Worm (Caenorhabditis elegans) whole organism, young adult: ENCODE measurements around the gene fbxc-25.

Source experiments
- B0035.1 ChIP-seq: sonication (generic microtip); optimal IDR thresholded peaks from 2 replicates; lab custom pipeline; 2016; ENCODE audit warnings: missing genetic modification characterization, mild to moderate bottlenecking, missing compliant biosample characterization, missing genotype, missing genetic modification reagents
- ZK185.1 ChIP-seq: sonication (generic microtip); optimal IDR thresholded peaks from 2 replicates; lab custom pipeline; 2016; ENCODE audit warnings: mild to moderate bottlenecking, missing genetic modification characterization, missing compliant biosample characterization; ENCODE audit not compliant: poor library complexity, severe bottlenecking
- bed-2 ChIP-seq: fragments of 200-800 bp; sonication (Bioruptor generic); IDR thresholded peaks from 2 replicates; pipeline ENCODE4 v1.3.6; 2022; ENCODE audit warnings: missing genetic modification reagents, missing genetic modification characterization, missing compliant biosample characterization
- efl-1 ChIP-seq: fragments of 150-350 bp; optimal IDR thresholded peaks from 2 replicates; lab custom pipeline; 2014; ENCODE audit warnings: missing biosample characterization, missing genetic modification reagents, missing genetic modification characterization
- lin-26 ChIP-seq: fragments of 200-800 bp; sonication (Bioruptor generic); IDR thresholded peaks from 2 replicates; pipeline ENCODE4 v1.3.6; 2022; ENCODE audit warnings: missing genetic modification reagents, missing genetic modification characterization, missing compliant biosample characterization
- mes-4 ChIP-seq: sonication (generic microtip); optimal IDR thresholded peaks from 2 replicates; lab custom pipeline; 2016; ENCODE audit warnings: missing genotype, missing genetic modification characterization, missing compliant biosample characterization
- pbrm-1 ChIP-seq: fragments of 200-800 bp; sonication (Bioruptor generic); IDR thresholded peaks from 2 replicates; pipeline ENCODE4 v1.3.6; 2022; ENCODE audit warnings: missing genetic modification reagents, missing genetic modification characterization, missing compliant biosample characterization
- sea-2 ChIP-seq: fragments of 200-800 bp; sonication (Bioruptor generic); IDR thresholded peaks from 2 replicates; pipeline ENCODE4 v1.3.6; 2022; ENCODE audit warnings: missing genetic modification characterization, missing compliant biosample characterization
- ztf-18 ChIP-seq: sonication (generic microtip); optimal IDR thresholded peaks from 2 replicates; lab custom pipeline; 2016; ENCODE audit warnings: missing genotype, mild to moderate bottlenecking, missing genetic modification characterization, missing compliant biosample characterization

DNA sequence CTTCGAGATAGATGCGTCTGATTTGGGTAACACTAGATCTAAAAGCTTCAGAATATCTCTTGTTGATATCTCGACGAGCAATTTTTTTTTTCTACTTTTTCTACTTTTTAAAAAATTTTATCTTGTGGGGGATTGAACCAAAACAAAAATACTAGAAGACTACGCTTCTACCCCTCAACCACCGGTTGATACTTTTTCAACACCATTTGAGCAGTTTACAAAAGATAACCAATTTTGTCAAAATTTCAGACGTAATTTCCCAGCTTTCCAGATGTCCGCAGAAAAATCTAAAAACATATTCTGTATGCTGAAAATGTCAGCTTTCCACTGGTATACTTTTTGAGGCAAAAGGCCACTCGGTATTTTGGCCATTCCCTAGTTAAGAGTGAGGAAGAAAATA lies 8.5 kb upstream of the fbxc-25 start:
- TF ChIP-seq sea-2 (GFP tag; lab: Robert Waterston, UW) (no peak), B0035.1 (tag; lab: Kevin White, UChicago) (no peak), bed-2 (GFP tag; lab: Robert Waterston, UW) (no peak), pbrm-1 (GFP tag; lab: Robert Waterston, UW) (no peak), lin-26 (GFP tag; lab: Robert Waterston, UW) (no peak), ZK185.1 (tag; lab: Kevin White, UChicago) (no peak), mes-4 (no peak), ztf-18 (no peak), efl-1 (GFP tag; lab: Kevin White, UChicago) (no peak)
